Fruit fly (Drosophila melanogaster) whole organism, embryonic: Measurements from ENCODE around the gene AP-1mu.

Source experiments
- Antp ChIP-seq: fragments of 200-800 bp; sonication (Bioruptor generic); optimal IDR thresholded peaks from 3 replicates; lab custom pipeline; 2016; ENCODE audit warnings: missing biosample characterization, missing genetic modification characterization
- Atf-2 ChIP-seq: fragments of 200-800 bp; sonication (Bioruptor generic); optimal IDR thresholded peaks from 2 replicates; lab custom pipeline; 2016; ENCODE audit warnings: missing biosample characterization, missing genetic modification characterization
- CG1024 ChIP-seq: fragments of 200-800 bp; sonication (Bioruptor generic); IDR thresholded peaks from 2 replicates; pipeline ENCODE4 v1.3.6; 2022; ENCODE audit warnings: missing biosample characterization, missing genetic modification characterization
- CG10431 ChIP-seq: fragments of 200-800 bp; sonication (Bioruptor generic); optimal IDR thresholded peaks from 3 replicates; lab custom pipeline; 2018; ENCODE audit warnings: missing biosample characterization, mild to moderate bottlenecking, missing genetic modification characterization
- CG12219 ChIP-seq: fragments of 200-800 bp; sonication (Bioruptor generic); optimal IDR thresholded peaks from 3 replicates; lab custom pipeline; 2018; ENCODE audit warnings: missing biosample characterization, mild to moderate bottlenecking, missing genetic modification characterization
- CG1233 ChIP-seq: fragments of 200-800 bp; sonication (Bioruptor generic); optimal IDR thresholded peaks from 4 replicates; lab custom pipeline; 2018; ENCODE audit warnings: missing biosample characterization, mild to moderate bottlenecking, missing genetic modification characterization
- CG13287 ChIP-seq: fragments of 200-800 bp; sonication (Bioruptor generic); IDR thresholded peaks from 2 replicates; pipeline ENCODE4 v1.3.6; 2022; ENCODE audit warnings: missing biosample characterization, missing genetic modification characterization; ENCODE audit not compliant: partially characterized antibody
- CG14860 ChIP-seq: fragments of 200-800 bp; sonication (Bioruptor generic); IDR thresholded peaks from 3 replicates; pipeline ENCODE4 v1.3.6; 2022; ENCODE audit warnings: missing biosample characterization, missing genetic modification characterization; ENCODE audit not compliant: partially characterized antibody
- CG15011 ChIP-seq: fragments of 200-800 bp; sonication (Bioruptor generic); optimal IDR thresholded peaks from 3 replicates; lab custom pipeline; 2018; ENCODE audit warnings: missing biosample characterization, mild to moderate bottlenecking, missing genetic modification characterization
- CG15514 ChIP-seq: fragments of 200-800 bp; sonication (Bioruptor generic); optimal IDR thresholded peaks from 3 replicates; lab custom pipeline; 2017; ENCODE audit warnings: missing biosample characterization, missing genetic modification characterization, mild to moderate bottlenecking, moderate library complexity, missing genetic modification reagents
- CG15696 ChIP-seq: fragments of 200-800 bp; sonication (Bioruptor generic); optimal IDR thresholded peaks from 2 replicates; lab custom pipeline; 2019; ENCODE audit warnings: missing biosample characterization, mild to moderate bottlenecking, missing genetic modification characterization, moderate library complexity
- CG1647 ChIP-seq: fragments of 200-800 bp; sonication (Bioruptor generic); optimal IDR thresholded peaks from 3 replicates; lab custom pipeline; 2016; ENCODE audit warnings: missing biosample characterization, missing genetic modification characterization
- CG17186 ChIP-seq: fragments of 200-800 bp; sonication (Bioruptor generic); optimal IDR thresholded peaks from 3 replicates; lab custom pipeline; 2017; ENCODE audit warnings: missing biosample characterization, missing genetic modification reagents, missing genetic modification characterization
- CG17612 ChIP-seq: fragments of 200-800 bp; sonication (Bioruptor generic); IDR thresholded peaks from 2 replicates; pipeline ENCODE4 v1.3.6; 2022; ENCODE audit warnings: missing biosample characterization, missing genetic modification characterization
- CG3163 ChIP-seq: fragments of 200-800 bp; sonication (Bioruptor generic); optimal IDR thresholded peaks from 3 replicates; lab custom pipeline; 2016; ENCODE audit warnings: missing biosample characterization, missing genetic modification characterization
- CG3838 ChIP-seq: fragments of 200-800 bp; sonication (Bioruptor generic); optimal IDR thresholded peaks from 3 replicates; lab custom pipeline; 2016; ENCODE audit warnings: missing biosample characterization, missing genetic modification characterization
- CG7963 ChIP-seq: fragments of 200-800 bp; sonication (Bioruptor generic); IDR thresholded peaks from 3 replicates; pipeline ENCODE4 v1.3.6; 2022; ENCODE audit warnings: missing biosample characterization, missing genetic modification characterization; ENCODE audit not compliant: partially characterized antibody
- CG8089 ChIP-seq: fragments of 200-800 bp; sonication (Bioruptor generic); optimal IDR thresholded peaks from 3 replicates; lab custom pipeline; 2016; ENCODE audit warnings: missing biosample characterization, missing genetic modification characterization
- CG8478 ChIP-seq: fragments of >200 bp; optimal IDR thresholded peaks from 2 replicates; lab custom pipeline; 2018
- CG8765 ChIP-seq: fragments of 200-800 bp; sonication (Bioruptor generic); IDR thresholded peaks from 2 replicates; pipeline ENCODE4 v1.3.6; 2022; ENCODE audit warnings: missing biosample characterization, missing genetic modification characterization
- CG9817 ChIP-seq: fragments of 200-800 bp; sonication (Bioruptor generic); optimal IDR thresholded peaks from 2 replicates; lab custom pipeline; 2018; ENCODE audit warnings: missing biosample characterization, mild to moderate bottlenecking, missing genetic modification characterization, moderate library complexity
- Camta ChIP-seq: fragments of 200-800 bp; sonication (Bioruptor generic); optimal IDR thresholded peaks from 2 replicates; lab custom pipeline; 2016; ENCODE audit warnings: missing biosample characterization, missing genetic modification characterization
- CkIIα-i1 ChIP-seq: fragments of 200-800 bp; sonication (Bioruptor generic); IDR thresholded peaks from 2 replicates; pipeline ENCODE4 v1.3.6; 2022; ENCODE audit warnings: missing biosample characterization, missing genetic modification characterization
- Dad ChIP-seq: fragments of 200-800 bp; sonication (Bioruptor generic); optimal IDR thresholded peaks from 3 replicates; lab custom pipeline; 2016; ENCODE audit warnings: missing biosample characterization, missing genetic modification characterization
- Deaf1 ChIP-seq: fragments of 200-800 bp; optimal IDR thresholded peaks from 3 replicates; lab custom pipeline; 2019; ENCODE audit warnings: missing biosample characterization, mild to moderate bottlenecking, missing genetic modification characterization, moderate library complexity
- Dll ChIP-seq: fragments of 200-800 bp; sonication (Bioruptor generic); IDR thresholded peaks from 4 replicates; pipeline ENCODE4 v1.3.6; 2022; ENCODE audit warnings: missing biosample characterization, missing genetic modification characterization; ENCODE audit not compliant: partially characterized antibody
- Fer1 ChIP-seq: fragments of 200-800 bp; sonication (Bioruptor generic); optimal IDR thresholded peaks from 2 replicates; lab custom pipeline; 2017; ENCODE audit warnings: missing biosample characterization, mild to moderate bottlenecking, missing genetic modification characterization
- HLH4C ChIP-seq: fragments of 200-800 bp; sonication (Bioruptor generic); IDR thresholded peaks from 3 replicates; pipeline ENCODE4 v1.3.6; 2022; ENCODE audit warnings: missing biosample characterization, missing genetic modification characterization; ENCODE audit not compliant: partially characterized antibody
- Med ChIP-seq: fragments of 200-800 bp; sonication (Bioruptor generic); peaks from one replicate; lab custom pipeline; 2016; ENCODE audit warnings: missing biosample characterization, missing genetic modification characterization, mild to moderate bottlenecking, inconsistent platforms, moderate library complexity
- Nf-YB ChIP-seq: fragments of 200-800 bp; sonication (Bioruptor generic); optimal IDR thresholded peaks from 3 replicates; lab custom pipeline; 2019; ENCODE audit warnings: missing biosample characterization, mild to moderate bottlenecking, missing genetic modification characterization, moderate library complexity
- Pdp1 ChIP-seq, 2 experiments: fragments of 200-800 bp; sonication (Bioruptor generic); optimal IDR thresholded peaks; 3 replicates each; lab custom pipeline; 2016; ENCODE audit warnings: missing biosample characterization in 2 of 2, missing genetic modification characterization in 2 of 2, mild to moderate bottlenecking in 1 of 2, moderate library complexity in 1 of 2
- Sox100B ChIP-seq: fragments of 200-800 bp; sonication (Bioruptor generic); optimal IDR thresholded peaks from 3 replicates; lab custom pipeline; 2018; ENCODE audit warnings: missing biosample characterization, mild to moderate bottlenecking, missing genetic modification characterization
- ap ChIP-seq: fragments of 200-800 bp; sonication (Bioruptor generic); IDR thresholded peaks from 2 replicates; pipeline ENCODE4 v1.3.6; 2022; ENCODE audit warnings: missing biosample characterization, missing genetic modification characterization
- bbx ChIP-seq: fragments of 200-800 bp; sonication (Bioruptor generic); IDR thresholded peaks from 2 replicates; pipeline ENCODE4 v1.3.6; 2022; ENCODE audit warnings: missing biosample characterization, missing genetic modification characterization; ENCODE audit not compliant: partially characterized antibody
- bigmax ChIP-seq: fragments of 200-800 bp; sonication (Bioruptor generic); optimal IDR thresholded peaks from 2 replicates; lab custom pipeline; 2018; ENCODE audit warnings: missing biosample characterization, mild to moderate bottlenecking, missing genetic modification characterization
- cato ChIP-seq: fragments of 200-800 bp; sonication (Bioruptor generic); optimal IDR thresholded peaks from 2 replicates; lab custom pipeline; 2016; ENCODE audit warnings: missing biosample characterization, missing genetic modification characterization, borderline replicate concordance
- corto ChIP-seq: fragments of 200-800 bp; sonication (Bioruptor generic); optimal IDR thresholded peaks from 2 replicates; lab custom pipeline; 2016; ENCODE audit warnings: missing biosample characterization, mild to moderate bottlenecking, missing genetic modification characterization, moderate library complexity
- disco-r ChIP-seq: fragments of 200-800 bp; sonication (Bioruptor generic); optimal IDR thresholded peaks from 2 replicates; lab custom pipeline; 2016; ENCODE audit warnings: missing biosample characterization, missing genetic modification characterization
- fd102C ChIP-seq: fragments of 200-800 bp; sonication (Bioruptor generic); optimal IDR thresholded peaks from 2 replicates; lab custom pipeline; 2018; ENCODE audit warnings: missing biosample characterization, mild to moderate bottlenecking, missing genetic modification characterization, moderate library complexity
- ftz-f1 ChIP-seq: fragments of 200-800 bp; sonication (Bioruptor generic); optimal IDR thresholded peaks from 2 replicates; lab custom pipeline; 2016; ENCODE audit warnings: missing biosample characterization, missing genetic modification characterization
- ham ChIP-seq: fragments of 200-800 bp; sonication (Bioruptor generic); IDR thresholded peaks from 2 replicates; pipeline ENCODE4 v1.3.6; 2022; ENCODE audit warnings: missing biosample characterization, missing genetic modification characterization
- lov ChIP-seq, 2 experiments: fragments of 200-800 bp in 1 of 2; fragments of >200 bp in 1 of 2; sonication (Bioruptor generic) in 1 of 2; IDR thresholded peaks in 1 of 2; optimal IDR thresholded peaks in 1 of 2; 2 replicates in 1 of 2; 3 replicates in 1 of 2; pipeline versions ENCODE4 v1.3.6 to Lab custom; 2017 to 2022; ENCODE audit warnings: missing biosample characterization in 1 of 2, missing genetic modification characterization in 1 of 2
- mld ChIP-seq: fragments of 200-800 bp; sonication (Bioruptor generic); IDR thresholded peaks from 3 replicates; pipeline ENCODE4 v1.3.6; 2022; ENCODE audit warnings: missing biosample characterization, missing genetic modification characterization; ENCODE audit not compliant: partially characterized antibody
- pnt ChIP-seq: fragments of 200-800 bp; sonication (Bioruptor generic); optimal IDR thresholded peaks from 3 replicates; lab custom pipeline; 2016; ENCODE audit warnings: missing biosample characterization, missing genetic modification characterization
- sim ChIP-seq: fragments of 200-800 bp; sonication (Bioruptor generic); IDR thresholded peaks from 2 replicates; pipeline ENCODE4 v1.3.6; 2022; ENCODE audit warnings: missing biosample characterization, missing genetic modification characterization
- sima ChIP-seq: fragments of 200-800 bp; sonication (Bioruptor generic); optimal IDR thresholded peaks from 2 replicates; lab custom pipeline; 2016; ENCODE audit warnings: missing biosample characterization, missing genetic modification characterization
- so ChIP-seq: fragments of 200-800 bp; sonication (Bioruptor generic); IDR thresholded peaks from 3 replicates; pipeline ENCODE4 v1.3.6; 2022; ENCODE audit warnings: missing biosample characterization, missing genetic modification characterization
- stwl ChIP-seq: fragments of 200-800 bp; sonication (Bioruptor generic); optimal IDR thresholded peaks from 3 replicates; lab custom pipeline; 2018; ENCODE audit warnings: missing biosample characterization, mild to moderate bottlenecking, missing genetic modification characterization, moderate library complexity
- usp ChIP-seq: fragments of >200 bp; optimal IDR thresholded peaks from 2 replicates; lab custom pipeline; 2017; ENCODE audit warnings: missing biosample characterization, missing genetic modification characterization
- wek ChIP-seq: fragments of 200-800 bp; sonication (Bioruptor generic); optimal IDR thresholded peaks from 3 replicates; lab custom pipeline; 2018; ENCODE audit warnings: missing biosample characterization, mild to moderate bottlenecking, missing genetic modification characterization, moderate library complexity

AP-1mu gene

dm6 chr3R:9559413-9560014 is at the start of gene AP-1mu, which contains the start of gene MBD-like (continued):
- TF ChIP-seq Sox100B (GFP tag; lab: Kevin White, UChicago) (no peak), pnt (GFP tag; lab: Kevin White, UChicago) (peak; percentile 50), CG12219 (no peak), Antp (GFP tag; lab: Kevin White, UChicago) (peak; percentile 63), Camta (GFP tag; lab: Kevin White, UChicago) (peak; percentile 74), CG9817 (peak; percentile 60), CG17612 (GFP tag; lab: Robert Waterston, UW) (no peak), usp (GFP tag; lab: Kevin White, UChicago) (no peak), Deaf1 (tag; lab: Kevin White, UChicago) (no peak), ap (GFP tag; lab: Robert Waterston, UW) (no peak), corto (GFP tag; lab: Kevin White, UChicago) (no peak), so (no peak), CG17186 (GFP tag; lab: Kevin White, UChicago) (peak; percentile 77), CG13287 (GFP tag; lab: Robert Waterston, UW) (peak; percentile 55; the same call in 1 of the 2 replicates), mld (GFP tag; lab: Robert Waterston, UW) (0 out of 3 replicates have a peak, but pooled peaks have one; percentile 17), CG15696 (tag; lab: Kevin White, UChicago) (peak; percentile 57), CG1233 (GFP tag; lab: Kevin White, UChicago) (peak; percentile 51), CG3163 (GFP tag; lab: Kevin White, UChicago) (no peak), stwl (peak; percentile 73), Med (GFP tag; lab: Kevin White, UChicago) (peak; percentile 94), CG8478 (lab: Kevin White, UChicago) (no peak), ftz-f1 (no peak), sim (GFP tag; lab: Robert Waterston, UW) (no peak), lov (optimal IDR thresholded peaks at IDR 0.05; lab: Kevin White, UChicago) (no peak), lov (GFP tag; IDR thresholded peaks at IDR 0.05; lab: Robert Waterston, UW) (no peak), bigmax (no peak), ham (no peak), Fer1 (GFP tag; lab: Kevin White, UChicago) (peak; percentile 1), Atf-2 (peak; percentile 28), cato (GFP tag; lab: Kevin White, UChicago) (peak; percentile 27), disco-r (GFP tag; lab: Kevin White, UChicago) (no peak), wek (GFP tag; lab: Kevin White, UChicago) (no peak), CG15514 (GFP tag; lab: Kevin White, UChicago) (peak; percentile 66), CG15011 (GFP tag; lab: Kevin White, UChicago) (no peak), Dll (GFP tag; lab: Robert Waterston, UW) (peak; percentile 61; the same call in 1 of the 4 replicates), CG1024 (GFP tag; lab: Robert Waterston, UW) (no peak), Dad (peak; percentile 49), CG1647 (GFP tag; lab: Kevin White, UChicago) (peak; percentile 34)
- TF ChIP-seq, all 482 proteins: peak for 295

- TF ChIP-seq bbx (GFP tag; lab: Robert Waterston, UW) (peak; percentile 31; the same call in 1 of the 2 replicates), CG8765 (no peak), CG10431 (no peak), sima (no peak), CG7963 (GFP tag; lab: Robert Waterston, UW) (peak; percentile 58; the same call in 1 of the 3 replicates), HLH4C (GFP tag; lab: Robert Waterston, UW) (peak; percentile 87), CG14860 (GFP tag; lab: Robert Waterston, UW) (peak; percentile 68; the same call in 2 of the 3 replicates), CG15696 (tag; lab: Kevin White, UChicago) (no peak), CkIIα-i1 (no peak), Med (GFP tag; lab: Kevin White, UChicago) (peak; percentile 17), Nf-YB (no peak), Pdp1 (GFP tag; optimal IDR thresholded peaks at IDR 0.05; lab: Kevin White, UChicago) (peak in 1 of 2 experiments; percentile 67), CG3838 (no peak), fd102C (no peak), CG8089 (GFP tag; lab: Kevin White, UChicago) (no peak)
These were observed 48.9 kb upstream of the AP-1mu start for dm6 chr3R:9608206-9608605.
